Worm (Caenorhabditis elegans): Measurements from ENCODE around the gene nhr-118.

- TF ChIP-seq snpc-4 (tag; optimal IDR thresholded peaks at IDR 0.05) (no peak), skn-1 (tag; optimal IDR thresholded peaks at IDR 0.05) (no peak), ztf-4 (tag; optimal IDR thresholded peaks at IDR 0.05) (no peak), lin-39 (tag; optimal IDR thresholded peaks at IDR 0.05) (no peak), elt-2 (tag; optimal IDR thresholded peaks at IDR 0.05) (no peak), nhr-25 (tag; optimal IDR thresholded peaks at IDR 0.05) (no peak), ceh-82 (tag; optimal IDR thresholded peaks at IDR 0.05) (no peak), unc-62 (GFP tag; optimal IDR thresholded peaks at IDR 0.05) (no peak), ama-1 (optimal IDR thresholded peaks at IDR 0.05) (no peak), mdl-1 (tag; optimal IDR thresholded peaks at IDR 0.05) (no peak), ceh-16 (tag; optimal IDR thresholded peaks at IDR 0.05) (no peak), ceh-28 (tag; optimal IDR thresholded peaks at IDR 0.05) (no peak)
Measured at ce11 chrV:4410643-4411042, 3.0 kb downstream of the nhr-118 start, which contains the start of gene Y47D7A.3.

Measured in whole organism, L3 larva.